Worm (Caenorhabditis elegans) whole organism, L1 larva: ENCODE data around the gene Y17D7C.1.

Experiments used
- ama-1 ChIP-seq: fragments of 150-350 bp; optimal IDR thresholded peaks from 2 replicates; lab custom pipeline; 2014
- ces-1 ChIP-seq: fragments of 150-350 bp; optimal IDR thresholded peaks from 2 replicates; lab custom pipeline; 2014; ENCODE audit warnings: missing biosample characterization, missing genetic modification reagents, missing genetic modification characterization
- elt-2 ChIP-seq: sonication (generic microtip); optimal IDR thresholded peaks from 2 replicates; lab custom pipeline; 2016; ENCODE audit warnings: missing genetic modification characterization, mild to moderate bottlenecking, inconsistent platforms, missing compliant biosample characterization, missing genetic modification reagents
- elt-3 ChIP-seq, 6 experiments: fragments of 150-350 bp in 1 of 6; sonication (generic microtip); optimal IDR thresholded peaks; 2 replicates each; lab custom pipeline; 2017 to 2018; ENCODE audit warnings: missing biosample characterization in 6 of 6, missing genetic modification characterization in 6 of 6, inconsistent platforms in 1 of 6
- fos-1 ChIP-seq: fragments of 150-350 bp; optimal IDR thresholded peaks from 2 replicates; lab custom pipeline; 2014; ENCODE audit warnings: missing biosample characterization, missing genetic modification characterization
- jun-1 ChIP-seq: fragments of 150-350 bp; optimal IDR thresholded peaks from 2 replicates; lab custom pipeline; 2014; ENCODE audit warnings: missing biosample characterization, missing genetic modification reagents, missing genetic modification characterization
- lin-39 ChIP-seq: fragments of 150-350 bp; optimal IDR thresholded peaks from 2 replicates; lab custom pipeline; 2014; ENCODE audit warnings: missing biosample characterization, missing genetic modification reagents, missing genetic modification characterization
- mab-9 ChIP-seq: fragments of 200-800 bp; sonication (Bioruptor generic); IDR thresholded peaks from 2 replicates; pipeline ENCODE4 v1.3.6; 2022; ENCODE audit warnings: missing genetic modification reagents, missing genetic modification characterization, missing compliant biosample characterization
- nhr-71 ChIP-seq: sonication (generic microtip); optimal IDR thresholded peaks from 2 replicates; lab custom pipeline; 2016; ENCODE audit warnings: mild to moderate bottlenecking, missing genetic modification characterization, moderate library complexity, missing compliant biosample characterization
- nhr-76 ChIP-seq: sonication (generic microtip); optimal IDR thresholded peaks from 2 replicates; lab custom pipeline; 2017; ENCODE audit warnings: missing biosample characterization, missing genetic modification characterization
- pag-3 ChIP-seq: sonication (generic microtip); optimal IDR thresholded peaks from 2 replicates; lab custom pipeline; 2017; ENCODE audit warnings: missing genetic modification characterization, mild to moderate bottlenecking, missing compliant biosample characterization, antibody characterized with exemption, borderline replicate concordance; ENCODE audit not compliant: insufficient read depth
- rnt-1 ChIP-seq: sonication (generic microtip); optimal IDR thresholded peaks from 2 replicates; lab custom pipeline; 2016; ENCODE audit warnings: mild to moderate bottlenecking, missing genetic modification characterization, moderate library complexity, missing compliant biosample characterization
- sox-4 ChIP-seq: sonication (generic microtip); optimal IDR thresholded peaks from 2 replicates; lab custom pipeline; 2016; ENCODE audit warnings: missing genetic modification characterization, missing compliant biosample characterization

DNA sequence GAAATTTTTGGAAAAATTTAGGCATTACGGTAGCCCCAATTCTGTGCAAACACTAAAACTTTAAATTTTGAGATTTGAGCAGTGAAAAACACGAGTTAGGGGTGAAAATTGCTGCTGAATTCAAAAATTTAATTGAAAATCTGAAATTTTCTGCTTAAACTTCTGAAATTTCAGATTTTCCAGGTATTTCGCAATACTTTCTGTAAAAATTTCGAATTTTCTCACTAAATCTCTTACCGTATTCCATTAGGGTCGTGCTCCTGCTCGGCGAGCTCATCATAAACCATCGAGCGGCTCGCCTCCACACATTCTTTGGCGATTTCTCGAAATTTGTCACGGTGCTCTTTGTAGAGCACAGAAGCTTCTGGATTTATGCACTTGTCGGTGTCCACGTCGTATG is 19.0 kb upstream of the Y17D7C.1 start:
- TF ChIP-seq ces-1 (GFP tag; lab: Kevin White, UChicago) (no peak), elt-3 (tag; optimal IDR thresholded peaks at IDR 0.05; lab: Kevin White, UChicago) (no peak), mab-9 (no peak), jun-1 (tag; lab: Kevin White, UChicago) (no peak), nhr-76 (tag; lab: Kevin White, UChicago) (no peak), fos-1 (tag; lab: Kevin White, UChicago) (no peak), sox-4 (tag; lab: Kevin White, UChicago) (no peak), elt-2 (tag; lab: Kevin White, UChicago) (no peak), nhr-71 (tag; lab: Kevin White, UChicago) (no peak), rnt-1 (no peak), pag-3 (no peak), lin-39 (tag; lab: Kevin White, UChicago) (no peak), ama-1 (no peak)
